Worm (Caenorhabditis elegans): Measurements from ENCODE around the gene lgc-58.

lgc-58 gene

ce11 chrX:6091967-6092366 is 16.7 kb downstream of the lgc-58 start, which contains the start of gene hsp-3 (continued):
- TF ChIP-seq let-607 (tag; optimal IDR thresholded peaks at IDR 0.05) (peak; percentile 100), lin-35 (GFP tag; optimal IDR thresholded peaks at IDR 0.05) (peak in 1 of 3 experiments; percentile 86), rcor-1 (GFP tag; IDR thresholded peaks at IDR 0.05) (peak; percentile 86), B0336.3 (GFP tag; IDR thresholded peaks at IDR 0.05) (peak; percentile 98), atf-7 (tag; optimal IDR thresholded peaks at IDR 0.05) (peak; percentile 96), lsy-27 (tag; optimal IDR thresholded peaks at IDR 0.05; ENCODE audit: borderline replicate concordance, insufficient read depth) (no peak), zfh-2 (GFP tag; conservative IDR thresholded peaks at IDR 0.05) (peak; percentile 100), Y56A3A.18 (GFP tag; IDR thresholded peaks at IDR 0.05) (peak; percentile 80), snpc-3.4 (tag; optimal IDR thresholded peaks at IDR 0.05) (no peak), aptf-2 (GFP tag; conservative IDR thresholded peaks at IDR 0.05) (peak; percentile 35; the same call in 1 of the 2 replicates), sdz-38 (tag; optimal IDR thresholded peaks at IDR 0.05) (no peak), lsl-1 (GFP tag; optimal IDR thresholded peaks at IDR 0.05) (peak; percentile 13), snpc-1.1 (tag; optimal IDR thresholded peaks at IDR 0.05; ENCODE audit: insufficient read depth) (no peak), egl-44 (GFP tag; IDR thresholded peaks at IDR 0.05) (peak; percentile 92), tbp1 (GFP tag; optimal IDR thresholded peaks at IDR 0.05) (peak; percentile 73), dpl-1 (GFP tag; optimal IDR thresholded peaks at IDR 0.05) (no peak), ceh-58 (GFP tag; IDR thresholded peaks at IDR 0.05) (no peak), ccch-3 (GFP tag; optimal IDR thresholded peaks at IDR 0.05) (no peak), chd-7 (tag; optimal IDR thresholded peaks at IDR 0.05) (peak; percentile 96), snpc-1.3 (tag; optimal IDR thresholded peaks at IDR 0.05; ENCODE audit: insufficient read depth) (no peak), F37B4.10 (GFP tag; IDR thresholded peaks at IDR 0.05) (peak; percentile 93; the same call in 1 of the 2 replicates), lin-54 (GFP tag; optimal IDR thresholded peaks at IDR 0.05) (peak; percentile 83), ekl-4 (GFP tag; IDR thresholded peaks at IDR 0.05) (peak; percentile 95), rpc-1 (optimal IDR thresholded peaks at IDR 0.05) (no peak), rpc-1 (tag; optimal IDR thresholded peaks at IDR 0.05) (no peak), sea-2 (GFP tag; IDR thresholded peaks at IDR 0.05) (peak; percentile 84; the same call in 1 of the 2 replicates), C17E4.6 (GFP tag; IDR thresholded peaks at IDR 0.05) (peak; percentile 70; the same call in 1 of the 2 replicates), tlf-1 (GFP tag; optimal IDR thresholded peaks at IDR 0.05) (peak; percentile 94), him-1 (tag; optimal IDR thresholded peaks at IDR 0.05) (no peak), somi-1 (GFP tag; optimal IDR thresholded peaks at IDR 0.05) (peak; percentile 85), mes-4 (tag; optimal IDR thresholded peaks at IDR 0.05) (no peak), ama-1 (optimal IDR thresholded peaks at IDR 0.05) (no peak), ama-1 (GFP tag; optimal IDR thresholded peaks at IDR 0.05) (no peak), T26A5.8 (tag; optimal IDR thresholded peaks at IDR 0.05) (no peak), ZK185.1 (tag; optimal IDR thresholded peaks at IDR 0.05; ENCODE audit: poor library complexity, severe bottlenecking) (peak; percentile 49), bed-1 (GFP tag; IDR thresholded peaks at IDR 0.05) (no peak), sptf-2 (GFP tag; optimal IDR thresholded peaks at IDR 0.05) (peak; percentile 51), F52B5.7 (tag; optimal IDR thresholded peaks at IDR 0.05) (peak; percentile 76), attf-5 (GFP tag; optimal IDR thresholded peaks at IDR 0.05) (peak; percentile 96), rec-8 (tag; optimal IDR thresholded peaks at IDR 0.05) (peak in 1 of 2 experiments; percentile 10), ceh-27 (GFP tag; optimal IDR thresholded peaks at IDR 0.05) (peak; percentile 98), akir-1 (GFP tag; optimal IDR thresholded peaks at IDR 0.05) (peak; percentile 73), Y53G8AR.9 (GFP tag; conservative IDR thresholded peaks at IDR 0.05) (peak; percentile 94), pbrm-1 (GFP tag; IDR thresholded peaks at IDR 0.05) (peak; percentile 98), tbx-9 (tag; optimal IDR thresholded peaks at IDR 0.05; ENCODE audit: borderline replicate concordance) (no peak), ztf-25 (GFP tag; IDR thresholded peaks at IDR 0.05) (no peak), pha-4 (tag; optimal IDR thresholded peaks at IDR 0.05) (peak; percentile 78), F23B12.7 (tag; optimal IDR thresholded peaks at IDR 0.05; ENCODE audit: insufficient read depth) (no peak)

Data from whole organism, young adult.